Worm (Caenorhabditis elegans) whole organism, early embryonic: ENCODE measurements around the gene daf-11.

Experiments
- B0310.2 ChIP-seq: sonication (generic microtip); optimal IDR thresholded peaks from 2 replicates; lab custom pipeline; 2016; ENCODE audit warnings: mild to moderate bottlenecking, missing genetic modification characterization, missing compliant biosample characterization
- F13C5.2 ChIP-seq: sonication (generic microtip); optimal IDR thresholded peaks from 2 replicates; lab custom pipeline; 2017; ENCODE audit warnings: mild to moderate bottlenecking, missing genetic modification characterization, inconsistent platforms, missing compliant biosample characterization
- aly-1 ChIP-seq: sonication (generic microtip); optimal IDR thresholded peaks from 2 replicates; lab custom pipeline; 2016; ENCODE audit warnings: missing genetic modification characterization, missing compliant biosample characterization
- ama-1 ChIP-seq: fragments of 150-350 bp; optimal IDR thresholded peaks from 2 replicates; lab custom pipeline; 2014
- ceh-13 ChIP-seq: fragments of 200-800 bp; sonication (Bioruptor generic); optimal IDR thresholded peaks from 2 replicates; lab custom pipeline; 2018; ENCODE audit warnings: mild to moderate bottlenecking, missing genetic modification characterization, missing compliant biosample characterization
- ceh-36 ChIP-seq: sonication (generic microtip); optimal IDR thresholded peaks from 2 replicates; lab custom pipeline; 2016; ENCODE audit warnings: missing genetic modification characterization, inconsistent platforms, missing compliant biosample characterization
- ets-7 ChIP-seq: sonication (generic microtip); optimal IDR thresholded peaks from 2 replicates; lab custom pipeline; 2016; ENCODE audit warnings: missing genotype, missing genetic modification characterization, missing compliant biosample characterization
- flt-1 ChIP-seq: fragments of 200-800 bp; sonication (Bioruptor generic); IDR thresholded peaks from 2 replicates; pipeline ENCODE4 v1.3.6; 2022; ENCODE audit warnings: missing genetic modification characterization, missing compliant biosample characterization
- hmbx-1 ChIP-seq: sonication (generic microtip); optimal IDR thresholded peaks from 2 replicates; lab custom pipeline; 2016; ENCODE audit warnings: mild to moderate bottlenecking, missing genetic modification characterization, missing compliant biosample characterization
- hmg-4 ChIP-seq: fragments of 200-800 bp; sonication (Bioruptor generic); optimal IDR thresholded peaks from 2 replicates; lab custom pipeline; 2018; ENCODE audit warnings: mild to moderate bottlenecking, missing genetic modification characterization, missing compliant biosample characterization
- hnd-1 ChIP-seq: sonication (generic microtip); optimal IDR thresholded peaks from 2 replicates; lab custom pipeline; 2016; ENCODE audit warnings: missing genetic modification characterization, missing compliant biosample characterization
- pes-1 ChIP-seq: fragments of 200-800 bp; sonication (Bioruptor generic); IDR thresholded peaks from 2 replicates; pipeline ENCODE4 v1.3.6; 2022; ENCODE audit warnings: missing genetic modification reagents, missing genetic modification characterization, missing compliant biosample characterization
- scrt-1 ChIP-seq: fragments of 200-800 bp; sonication (Bioruptor generic); IDR thresholded peaks from 2 replicates; pipeline ENCODE4 v1.3.6; 2022; ENCODE audit warnings: missing genetic modification characterization, missing compliant biosample characterization
- sea-1 ChIP-seq: fragments of 200-800 bp; sonication (Bioruptor generic); conservative IDR thresholded peaks from 2 replicates; pipeline ENCODE4 v1.3.6; 2022; ENCODE audit warnings: missing genetic modification characterization, missing compliant biosample characterization
- tbx-11 ChIP-seq: fragments of 200-800 bp; sonication (Bioruptor generic); IDR thresholded peaks from 2 replicates; pipeline ENCODE4 v1.3.6; 2022; ENCODE audit warnings: missing genetic modification characterization, missing compliant biosample characterization
- tbx-37 ChIP-seq: fragments of 200-800 bp; sonication (Bioruptor generic); conservative IDR thresholded peaks from 2 replicates; pipeline ENCODE4 v1.3.6; 2022; ENCODE audit warnings: missing genetic modification reagents, missing genetic modification characterization, missing compliant biosample characterization
- tra-4 ChIP-seq: sonication (generic microtip); optimal IDR thresholded peaks from 2 replicates; lab custom pipeline; 2017; ENCODE audit warnings: missing genetic modification characterization, missing compliant biosample characterization

The daf-11 gene

DNA sequence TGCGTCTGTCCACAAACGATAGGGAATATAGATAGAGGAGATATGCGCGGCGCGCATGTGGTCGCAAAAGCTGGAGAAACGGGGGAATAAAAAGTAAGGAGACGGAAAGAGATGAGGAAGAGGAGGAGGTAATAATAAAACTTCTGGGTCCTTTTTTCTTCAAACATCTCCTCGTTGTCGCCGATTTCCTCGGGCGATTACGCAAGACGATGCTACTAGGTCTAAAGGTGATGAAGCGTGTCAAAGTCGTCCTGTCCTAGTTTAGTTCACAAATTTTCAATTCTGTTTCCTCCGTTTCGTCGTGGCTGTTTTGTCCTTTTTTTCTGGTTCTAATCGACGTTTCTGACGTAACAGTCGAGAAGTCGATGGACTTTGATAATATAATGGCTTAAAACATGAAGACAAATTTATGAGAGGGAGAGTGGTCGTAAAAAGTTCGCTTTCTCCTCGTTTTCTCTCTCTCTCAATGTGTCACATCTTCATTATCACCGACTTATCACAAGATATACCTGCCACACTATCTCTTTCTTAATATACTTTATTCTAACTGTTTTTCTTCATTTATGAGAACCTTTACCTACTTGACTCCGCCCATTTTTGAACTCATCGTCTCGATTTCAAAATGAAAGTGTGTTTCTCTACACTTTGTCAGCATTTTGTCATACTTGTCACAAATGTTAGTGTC is 45.2 kb downstream of the daf-11 start:
- no peak for TF ChIP-seq ceh-13 (GFP tag; lab: Kevin White, UChicago)
- 0 out of 2 replicates have a peak, but pooled peaks have one; percentile 44 for TF ChIP-seq scrt-1 (GFP tag; lab: Robert Waterston, UW)
- no peak for TF ChIP-seq aly-1 (tag; lab: Kevin White, UChicago)

DNA sequence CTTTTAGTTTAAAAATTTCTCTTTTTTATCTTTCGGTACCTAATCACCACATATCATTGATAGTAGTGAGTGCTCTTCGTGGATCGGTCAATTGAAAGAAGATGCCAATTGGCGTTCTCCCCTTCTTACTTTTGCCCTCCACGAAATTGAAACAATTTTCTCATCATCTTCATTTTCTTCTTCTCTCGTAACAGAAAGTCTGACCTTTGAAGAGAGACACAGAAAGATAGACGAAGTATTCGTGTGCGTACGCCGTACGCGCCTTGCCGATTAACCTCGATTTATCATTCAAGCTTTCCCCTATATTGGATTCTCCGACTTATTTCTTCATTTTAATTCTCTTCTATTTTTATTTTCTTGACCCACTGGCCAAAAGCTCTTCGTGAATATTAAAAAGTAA is 48.4 kb downstream of the daf-11 start:
- TF ChIP-seq hmg-4 (GFP tag; lab: Kevin White, UChicago) (no peak), hnd-1 (tag; lab: Kevin White, UChicago) (no peak), sea-1 (no peak), scrt-1 (GFP tag; lab: Robert Waterston, UW) (no peak), ama-1 (lab: Kevin White, UChicago) (no peak), ceh-36 (no peak)

ce11 chrV:11677030-11677429 is 48.8 kb downstream of the daf-11 start:
- no peak for TF ChIP-seq F13C5.2 (tag; lab: Kevin White, UChicago)
- TF ChIP-seq ceh-13 (GFP tag; lab: Kevin White, UChicago) = no peak
- no peak for TF ChIP-seq aly-1 (tag; lab: Kevin White, UChicago)
- TF ChIP-seq B0310.2 = no peak
- no peak for TF ChIP-seq ceh-36
- TF ChIP-seq tbx-11 = no peak
- TF ChIP-seq hnd-1 (tag; lab: Kevin White, UChicago) = no peak
- no peak for TF ChIP-seq hmbx-1 (tag; lab: Kevin White, UChicago)
- TF ChIP-seq ama-1 (lab: Kevin White, UChicago) = no peak
- no peak for TF ChIP-seq ets-7 (tag; lab: Kevin White, UChicago)

DNA sequence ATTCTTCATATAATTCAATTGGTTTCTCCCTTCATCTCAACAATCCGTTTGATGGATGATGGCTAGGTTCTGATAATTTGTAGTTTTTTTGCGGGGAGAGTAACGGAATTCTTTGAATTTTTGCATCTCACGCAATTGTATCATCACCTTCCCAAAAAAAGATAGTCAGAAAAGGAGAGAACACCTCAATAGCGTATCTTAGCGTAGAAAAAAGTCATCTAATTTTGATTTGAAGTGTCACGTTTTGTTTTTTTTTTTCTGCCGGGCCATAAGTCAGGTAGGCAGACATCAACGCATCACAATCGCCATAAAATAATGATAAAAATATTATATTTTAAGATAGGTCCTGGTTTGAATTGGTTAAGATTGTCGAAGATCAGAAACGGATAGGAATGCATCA is 49.4 kb downstream of the daf-11 start:
- no peak for TF ChIP-seq tbx-11
- no peak for TF ChIP-seq ceh-13 (GFP tag; lab: Kevin White, UChicago)
- no peak for TF ChIP-seq aly-1 (tag; lab: Kevin White, UChicago)
- no peak for TF ChIP-seq hmg-4 (GFP tag; lab: Kevin White, UChicago)
- TF ChIP-seq pes-1 (GFP tag; lab: Robert Waterston, UW) = no peak
- no peak for TF ChIP-seq sea-1
- no peak for TF ChIP-seq flt-1
- TF ChIP-seq hmbx-1 (tag; lab: Kevin White, UChicago) = no peak
- TF ChIP-seq hnd-1 (tag; lab: Kevin White, UChicago) = no peak
- no peak for TF ChIP-seq ceh-36
- TF ChIP-seq tbx-37 = no peak

DNA sequence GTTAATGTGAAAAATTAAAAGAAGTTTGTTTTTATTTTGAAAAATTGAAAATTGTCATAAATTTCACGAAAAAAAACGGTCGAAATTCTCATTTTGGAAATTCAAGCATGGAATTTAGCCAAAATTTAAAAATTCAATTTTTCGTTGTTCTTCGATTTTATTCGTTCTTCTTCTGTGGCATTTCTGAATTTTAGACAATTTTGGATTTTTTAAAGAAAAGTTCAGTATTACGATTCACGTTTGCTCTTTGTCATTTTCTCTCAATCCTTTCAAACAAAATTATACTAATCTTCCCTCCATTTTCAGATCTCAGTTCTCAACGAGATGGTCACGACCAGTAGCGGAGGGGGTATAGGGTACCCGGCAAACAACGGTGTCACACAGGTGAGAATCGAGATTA is 50.2 kb downstream of the daf-11 start, which contains the start of gene ape-1:
TSS of gene ape-1 (plus strand) at position 301 of the 400 bp plus-strand sequence.
- TF ChIP-seq hmbx-1 (tag; lab: Kevin White, UChicago) = no peak
- no peak for TF ChIP-seq flt-1
- no peak for TF ChIP-seq scrt-1 (GFP tag; lab: Robert Waterston, UW)
- TF ChIP-seq ceh-36 = no peak
- TF ChIP-seq sea-1 = no peak
- TF ChIP-seq ets-7 (tag; lab: Kevin White, UChicago) = no peak

ce11 chrV:11674594-11675579 is 51.0 kb downstream of the daf-11 start:
- no peak for TF ChIP-seq hmbx-1 (tag; lab: Kevin White, UChicago)
- TF ChIP-seq F13C5.2 (tag; lab: Kevin White, UChicago) = no peak
- TF ChIP-seq hnd-1 (tag; lab: Kevin White, UChicago) = no peak
- no peak for TF ChIP-seq tbx-11
- TF ChIP-seq hmg-4 (GFP tag; lab: Kevin White, UChicago) = no peak
- no peak for TF ChIP-seq scrt-1 (GFP tag; lab: Robert Waterston, UW)
- no peak for TF ChIP-seq ama-1 (lab: Kevin White, UChicago)
- TF ChIP-seq pes-1 (GFP tag; lab: Robert Waterston, UW) = no peak
- TF ChIP-seq aly-1 (tag; lab: Kevin White, UChicago) = no peak
- TF ChIP-seq ceh-36 = no peak
- TF ChIP-seq flt-1 = no peak
- no peak for TF ChIP-seq sea-1
- TF ChIP-seq ceh-13 (GFP tag; lab: Kevin White, UChicago) = no peak
- no peak for TF ChIP-seq tra-4
- no peak for TF ChIP-seq ets-7 (tag; lab: Kevin White, UChicago)
- no peak for TF ChIP-seq B0310.2
- TF ChIP-seq tbx-37 = no peak

DNA sequence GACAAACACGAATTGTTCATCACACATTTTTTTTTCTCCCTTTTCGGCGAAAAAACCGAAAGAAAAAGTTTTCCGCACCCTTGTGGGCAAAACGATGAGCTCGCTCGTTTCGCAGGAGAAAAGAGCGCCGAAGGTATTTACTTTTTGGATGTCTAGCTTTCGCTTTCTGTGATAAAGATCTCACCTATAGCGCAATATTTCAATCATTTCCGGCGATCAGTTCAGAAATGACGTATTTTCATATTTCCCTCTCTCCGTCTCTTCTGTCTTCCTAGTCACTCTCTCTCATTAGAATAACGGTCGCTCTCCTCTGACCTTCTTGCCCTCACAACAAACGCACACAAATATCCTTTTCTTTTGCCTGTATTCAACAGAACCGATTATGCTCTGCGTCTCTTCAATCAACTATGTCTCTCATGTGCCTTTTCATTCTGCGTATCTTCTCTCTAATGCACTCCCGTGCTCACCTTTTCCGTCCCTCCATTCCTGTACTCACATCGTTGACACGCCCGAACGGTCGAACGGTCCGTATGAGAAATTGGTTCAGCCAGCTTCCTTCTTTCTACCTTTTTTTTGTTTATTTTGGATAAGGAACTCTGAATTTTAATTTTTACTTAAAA is 52.0 kb downstream of the daf-11 start:
- TF ChIP-seq hmbx-1 (tag; lab: Kevin White, UChicago) (no peak), sea-1 (no peak), ets-7 (tag; lab: Kevin White, UChicago) (no peak), hmg-4 (GFP tag; lab: Kevin White, UChicago) (peak; percentile 30), F13C5.2 (tag; lab: Kevin White, UChicago) (no peak), flt-1 (no peak)
